Worm (Caenorhabditis elegans): ENCODE results near the gene ins-6.
A peak's percentile ranks its signal among the peaks of the same experiment; 100 is the strongest.
"Not testable (repeated sequence)": the region's sequence is repeated elsewhere in the genome, so short reads cannot be mapped to it uniquely, and the experiment has no call there.

Gene ins-6

DNA sequence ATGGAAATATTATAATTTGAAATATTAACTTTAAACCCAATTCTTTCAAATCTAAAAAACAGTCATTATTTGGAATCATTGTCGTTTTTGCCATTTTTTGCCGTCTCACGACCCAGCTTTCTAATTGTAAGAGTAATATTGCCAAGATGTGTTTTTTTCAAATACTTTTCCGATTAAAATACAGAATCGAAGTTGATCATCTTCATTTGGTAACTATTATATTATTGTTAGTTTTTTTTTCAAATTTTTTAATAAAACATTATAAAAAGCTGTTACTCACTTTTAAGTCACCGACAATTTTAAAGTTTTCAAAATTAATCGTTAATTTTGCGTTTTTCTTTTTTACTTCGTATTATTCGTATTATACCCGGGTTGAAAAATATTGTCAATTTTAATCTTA, 3.0 kb upstream of the ins-6 start, which contains the start of gene ins-5:
Gene ins-5 (plus strand): TSS at position 301 of the 400 bp plus-strand sequence.
- TF ChIP-seq ham-2 (GFP tag; optimal IDR thresholded peaks at IDR 0.05) (no peak), tbx-8 (GFP tag; optimal IDR thresholded peaks at IDR 0.05) (no peak), nhr-28 (tag; optimal IDR thresholded peaks at IDR 0.05) (no peak), nhr-2 (tag; optimal IDR thresholded peaks at IDR 0.05) (no peak), nhr-12 (tag; optimal IDR thresholded peaks at IDR 0.05) (no peak), snpc-4 (tag; optimal IDR thresholded peaks at IDR 0.05) (no peak), M03D4.4 (tag; optimal IDR thresholded peaks at IDR 0.05) (no peak), lin-13 (tag; optimal IDR thresholded peaks at IDR 0.05) (no peak), lsy-2 (tag; optimal IDR thresholded peaks at IDR 0.05) (no peak), lin-32 (GFP tag; optimal IDR thresholded peaks at IDR 0.05) (no peak), unc-62 (GFP tag; optimal IDR thresholded peaks at IDR 0.05) (no peak), blmp-1 (tag; optimal IDR thresholded peaks at IDR 0.05) (no peak), nhr-76 (tag; optimal IDR thresholded peaks at IDR 0.05) (no peak), sptf-1 (tag; optimal IDR thresholded peaks at IDR 0.05) (no peak), mep-1 (tag; optimal IDR thresholded peaks at IDR 0.05) (no peak), ceh-83 (GFP tag; optimal IDR thresholded peaks at IDR 0.05) (no peak), mab-5 (tag; optimal IDR thresholded peaks at IDR 0.05) (no peak)

ce11 chrII:6001004-6001403, 768 bp downstream of the ins-6 start:
- peak; percentile 58 for TF ChIP-seq unc-62 (GFP tag; optimal IDR thresholded peaks at IDR 0.05)
- TF ChIP-seq elt-1 (tag; optimal IDR thresholded peaks at IDR 0.05; ENCODE audit: borderline replicate concordance, insufficient read depth) = no peak
- peak; percentile 51 for TF ChIP-seq hlh-1 (tag; optimal IDR thresholded peaks at IDR 0.05)

DNA sequence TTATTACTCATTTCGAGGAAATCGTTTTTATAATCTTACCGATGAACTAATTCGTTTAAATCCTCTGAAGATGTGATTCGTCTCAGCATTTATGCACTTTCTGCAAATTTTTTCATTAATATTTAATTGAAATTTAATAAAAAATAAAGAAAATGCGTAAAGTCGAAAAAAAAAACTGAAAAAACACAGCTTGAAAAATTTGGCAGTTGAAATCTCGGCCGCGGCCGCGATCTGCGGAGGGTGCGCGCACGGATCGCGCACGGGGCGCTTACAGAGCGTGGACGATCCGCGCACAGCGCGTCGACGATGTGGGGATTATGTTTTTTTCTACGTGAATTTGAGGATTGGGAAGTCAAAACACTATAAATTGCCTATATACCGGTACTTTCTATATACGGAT, 8.7 kb downstream of the ins-6 start, which contains the start of gene ZK84.4:
Gene ZK84.4 (minus strand): TSS at position 101 of the 400 bp plus-strand sequence.
- not testable (repeated sequence) for TF ChIP-seq sptf-1 (tag; optimal IDR thresholded peaks at IDR 0.05); lin-32 (GFP tag; optimal IDR thresholded peaks at IDR 0.05); mep-1 (tag; optimal IDR thresholded peaks at IDR 0.05)

DNA sequence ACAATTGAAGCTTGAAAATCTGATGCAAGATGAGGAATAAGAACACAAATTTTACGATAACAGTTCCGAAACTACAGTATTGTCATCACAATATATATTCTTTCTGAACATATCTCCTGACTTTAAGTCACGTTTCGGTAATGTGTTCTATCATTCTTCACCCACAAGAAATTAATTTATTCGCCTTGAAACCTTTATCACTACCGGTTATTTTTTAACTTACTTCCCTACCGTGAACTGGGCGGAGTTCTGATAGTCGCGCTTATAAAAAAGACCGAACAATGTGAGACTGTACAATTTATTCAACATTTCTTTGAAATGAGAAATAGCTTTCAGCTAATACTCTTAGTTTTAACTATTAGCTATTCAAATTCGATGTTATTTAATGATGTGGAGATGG, 10.3 kb downstream of the ins-6 start, which contains the start of gene ins-20:
Gene ins-20 (plus strand): TSS at position 301 of the 400 bp plus-strand sequence.
- TF ChIP-seq lin-13 (tag; optimal IDR thresholded peaks at IDR 0.05) (no peak), ceh-39 (tag; optimal IDR thresholded peaks at IDR 0.05) (no peak), unc-39 (tag; optimal IDR thresholded peaks at IDR 0.05) (no peak), unc-120 (tag; optimal IDR thresholded peaks at IDR 0.05; ENCODE audit: poor library complexity, severe bottlenecking) (no peak), elt-1 (tag; optimal IDR thresholded peaks at IDR 0.05; ENCODE audit: borderline replicate concordance, insufficient read depth) (no peak), tbx-8 (GFP tag; optimal IDR thresholded peaks at IDR 0.05) (no peak), cnd-1 (tag; optimal IDR thresholded peaks at IDR 0.05) (no peak), unc-62 (GFP tag; optimal IDR thresholded peaks at IDR 0.05) (no peak), bed-3 (GFP tag; optimal IDR thresholded peaks at IDR 0.05) (no peak), elt-3 (tag; optimal IDR thresholded peaks at IDR 0.05) (no peak), nhr-2 (tag; optimal IDR thresholded peaks at IDR 0.05) (no peak), flh-1 (GFP tag; optimal IDR thresholded peaks at IDR 0.05) (no peak), nhr-76 (tag; optimal IDR thresholded peaks at IDR 0.05) (no peak), ces-1 (GFP tag; optimal IDR thresholded peaks at IDR 0.05) (no peak)

- TF ChIP-seq ceh-39, mep-1, lin-13 (tag; optimal IDR thresholded peaks at IDR 0.05): not testable (repeated sequence)
Observed at ce11 chrII:6014057-6014456, 13.8 kb downstream of the ins-6 start, which contains the start of gene ZK84.2. TSS of gene ZK84.2 (plus strand) at chrII:6014357.

DNA sequence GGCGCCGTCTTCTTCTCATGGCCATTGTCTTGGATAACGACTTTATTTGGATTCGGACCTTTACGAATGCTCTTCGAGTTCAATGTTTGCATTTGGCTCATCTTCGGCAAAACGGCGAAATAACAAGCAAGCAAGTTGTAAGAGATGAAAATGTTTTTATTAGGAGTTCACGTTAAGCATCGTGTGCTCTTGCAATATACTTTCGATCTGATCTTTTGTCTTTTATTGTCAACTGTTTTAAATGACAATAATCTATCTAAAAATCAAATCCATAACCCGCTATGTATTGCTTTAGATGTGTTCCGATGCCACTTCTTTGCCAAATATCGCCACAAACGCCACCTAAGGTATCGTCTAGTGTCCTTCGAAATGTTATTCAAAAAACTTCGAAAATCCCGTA, 16.2 kb downstream of the ins-6 start, which contains the start of gene ZK84.5:
Gene ZK84.5 (minus strand): TSS at position 101 of the 400 bp plus-strand sequence.
- TF ChIP-seq unc-120 (tag; optimal IDR thresholded peaks at IDR 0.05; ENCODE audit: poor library complexity, severe bottlenecking) (no peak), mls-2 (tag; optimal IDR thresholded peaks at IDR 0.05) (no peak), elt-1 (tag; optimal IDR thresholded peaks at IDR 0.05; ENCODE audit: borderline replicate concordance, insufficient read depth) (no peak), flh-1 (GFP tag; optimal IDR thresholded peaks at IDR 0.05) (no peak), ceh-83 (GFP tag; optimal IDR thresholded peaks at IDR 0.05) (no peak), blmp-1 (tag; optimal IDR thresholded peaks at IDR 0.05) (no peak), snpc-4 (tag; optimal IDR thresholded peaks at IDR 0.05) (no peak), unc-62 (GFP tag; optimal IDR thresholded peaks at IDR 0.05) (no peak), ces-1 (GFP tag; optimal IDR thresholded peaks at IDR 0.05) (no peak)
